In genomic region chr2L:13904331-13904911, dm6 we compare ENCODE assay signal across 1 fruit fly cellular context.
TF ChIP-seq lines count a peak whose summit lies in the region.

Smg5 (minus strand) TSS chr2L:13904661.

TF ChIP-seq in whole organism, embryonic, 481 proteins besides CTCF, POLR2A, EP300 and RAD21 (continued from another document and continues in another):
- TF ChIP-seq Blimp-1 (GFP tag; optimal IDR thresholded peaks at IDR 0.05; lab: Kevin White, UChicago) (peak; percentile 95), HmgZ (tag; optimal IDR thresholded peaks at IDR 0.05; lab: Kevin White, UChicago) (peak; percentile 95), CG17328 (GFP tag; IDR thresholded peaks at IDR 0.05; lab: Robert Waterston, UW) (peak; percentile 95), ssp (GFP tag; IDR thresholded peaks at IDR 0.05; lab: Robert Waterston, UW) (peak; percentile 91), tup (GFP tag; optimal IDR thresholded peaks at IDR 0.05; lab: Kevin White, UChicago) (peak; percentile 47), Nf-YB (GFP tag; optimal IDR thresholded peaks at IDR 0.05; lab: Kevin White, UChicago) (peak; percentile 69), CG13287 (GFP tag; IDR thresholded peaks at IDR 0.05; lab: Robert Waterston, UW; ENCODE audit: partially characterized antibody) (peak; percentile 93), Dip2 (GFP tag; IDR thresholded peaks at IDR 0.05; lab: Robert Waterston, UW) (peak; percentile 68), gt (GFP tag; IDR thresholded peaks at IDR 0.05; lab: Robert Waterston, UW) (peak; percentile 92), NC2α (GFP tag; optimal IDR thresholded peaks at IDR 0.05; lab: Kevin White, UChicago) (peak; percentile 85), CG11504 (tag; optimal IDR thresholded peaks at IDR 0.05; lab: Kevin White, UChicago) (peak; percentile 27), CG1233 (GFP tag; optimal IDR thresholded peaks at IDR 0.05; lab: Kevin White, UChicago) (peak; percentile 63), gro (GFP tag; optimal IDR thresholded peaks at IDR 0.05; lab: Kevin White, UChicago) (peak; percentile 95), Dbx (GFP tag; IDR thresholded peaks at IDR 0.05; lab: Robert Waterston, UW) (peak; percentile 98), emc (GFP tag; optimal IDR thresholded peaks at IDR 0.05; lab: Kevin White, UChicago) (peak; percentile 95), Poxn (GFP tag; IDR thresholded peaks at IDR 0.05; lab: Robert Waterston, UW) (peak; percentile 73), CG10543 (GFP tag; optimal IDR thresholded peaks at IDR 0.05; lab: Kevin White, UChicago) (peak; percentile 87), bowl (GFP tag; IDR thresholded peaks at IDR 0.05; lab: Robert Waterston, UW) (peak; percentile 82), hbn (GFP tag; IDR thresholded peaks at IDR 0.05; lab: Robert Waterston, UW; ENCODE audit: partially characterized antibody) (peak; percentile 80), unc-4 (GFP tag; IDR thresholded peaks at IDR 0.05; lab: Robert Waterston, UW; ENCODE audit: partially characterized antibody) (peak; percentile 72), Hmr (GFP tag; optimal IDR thresholded peaks at IDR 0.05; lab: Kevin White, UChicago) (peak; percentile 89), otp (GFP tag; IDR thresholded peaks at IDR 0.05; lab: Robert Waterston, UW) (peak; percentile 87; the same call in 2 of the 3 replicates), CG2875 (GFP tag; optimal IDR thresholded peaks at IDR 0.05; lab: Kevin White, UChicago) (peak; percentile 37), sima (GFP tag; optimal IDR thresholded peaks at IDR 0.05; lab: Kevin White, UChicago) (peak; percentile 85), Side (GFP tag; optimal IDR thresholded peaks at IDR 0.05; lab: Kevin White, UChicago) (peak; percentile 91), CG15269 (tag; optimal IDR thresholded peaks at IDR 0.05; lab: Kevin White, UChicago) (peak; percentile 80), CG14860 (GFP tag; IDR thresholded peaks at IDR 0.05; lab: Robert Waterston, UW; ENCODE audit: partially characterized antibody) (peak; percentile 97), CG4854 (GFP tag; optimal IDR thresholded peaks at IDR 0.05; lab: Kevin White, UChicago) (peak; percentile 86), CG9609 (GFP tag; optimal IDR thresholded peaks at IDR 0.05; lab: Kevin White, UChicago) (peak; percentile 98), Dll (GFP tag; IDR thresholded peaks at IDR 0.05; lab: Robert Waterston, UW; ENCODE audit: partially characterized antibody) (peak; percentile 85), CG13624 (GFP tag; optimal IDR thresholded peaks at IDR 0.05; lab: Kevin White, UChicago) (peak; percentile 96), sug (tag; optimal IDR thresholded peaks at IDR 0.05; lab: Kevin White, UChicago) (peak; percentile 90), CG10654 (GFP tag; optimal IDR thresholded peaks at IDR 0.05; lab: Kevin White, UChicago) (peak; percentile 91), odd (GFP tag; optimal IDR thresholded peaks at IDR 0.05; lab: Kevin White, UChicago) (no peak), CG14965 (GFP tag; optimal IDR thresholded peaks at IDR 0.05; lab: Kevin White, UChicago; ENCODE audit: borderline replicate concordance) (peak; percentile 69), seq (GFP tag; IDR thresholded peaks at IDR 0.05; lab: Robert Waterston, UW) (peak; percentile 86), Atf-2 (GFP tag; optimal IDR thresholded peaks at IDR 0.05; lab: Kevin White, UChicago) (peak; percentile 95), CG17568 (GFP tag; optimal IDR thresholded peaks at IDR 0.05; lab: Kevin White, UChicago) (no peak), Elba2 (GFP tag; optimal IDR thresholded peaks at IDR 0.05; lab: Kevin White, UChicago) (peak; percentile 56), z (GFP tag; IDR thresholded peaks at IDR 0.05; lab: Robert Waterston, UW) (0 out of 3 replicates have a peak, but pooled peaks have one; percentile 5), gcm (GFP tag; optimal IDR thresholded peaks at IDR 0.05; lab: Kevin White, UChicago) (peak; percentile 19), CG6683 (GFP tag; optimal IDR thresholded peaks at IDR 0.05; lab: Kevin White, UChicago) (peak; percentile 20), bbx (GFP tag; IDR thresholded peaks at IDR 0.05; lab: Robert Waterston, UW; ENCODE audit: partially characterized antibody) (peak; percentile 93), wor (GFP tag; IDR thresholded peaks at IDR 0.05; lab: Robert Waterston, UW) (peak; percentile 98), esg (GFP tag; conservative IDR thresholded peaks at IDR 0.05; lab: Robert Waterston, UW) (peak; percentile 97), corto (GFP tag; optimal IDR thresholded peaks at IDR 0.05; lab: Kevin White, UChicago) (peak; percentile 65), CG4282 (GFP tag; optimal IDR thresholded peaks at IDR 0.05; lab: Kevin White, UChicago) (peak; percentile 99), CoRest (tag; optimal IDR thresholded peaks at IDR 0.05; lab: Kevin White, UChicago) (peak; percentile 94), Xrp1 (GFP tag; IDR thresholded peaks at IDR 0.05; lab: Robert Waterston, UW) (peak; percentile 98), CG16815 (GFP tag; optimal IDR thresholded peaks at IDR 0.05; lab: Kevin White, UChicago) (peak; percentile 96), CG30403 (GFP tag; optimal IDR thresholded peaks at IDR 0.05; lab: Kevin White, UChicago) (peak; percentile 98), tio (GFP tag; optimal IDR thresholded peaks at IDR 0.05; lab: Kevin White, UChicago) (no peak), CG18764 (GFP tag; optimal IDR thresholded peaks at IDR 0.05; lab: Kevin White, UChicago) (peak; percentile 100), CG15696 (tag; optimal IDR thresholded peaks at IDR 0.05; lab: Kevin White, UChicago) (peak; percentile 97), Deaf1 (tag; optimal IDR thresholded peaks at IDR 0.05; lab: Kevin White, UChicago) (no peak), CG8290 (GFP tag; optimal IDR thresholded peaks at IDR 0.05; lab: Kevin White, UChicago) (peak; percentile 69), CG8290 (tag; optimal IDR thresholded peaks at IDR 0.05; lab: Kevin White, UChicago) (peak; percentile 85 to 97), pum (GFP tag; optimal IDR thresholded peaks at IDR 0.05; lab: Kevin White, UChicago) (peak; percentile 94), lmd (GFP tag; IDR thresholded peaks at IDR 0.05; lab: Robert Waterston, UW) (peak; percentile 99), CG10209 (GFP tag; optimal IDR thresholded peaks at IDR 0.05; lab: Kevin White, UChicago) (peak; percentile 90), Usf (GFP tag; optimal IDR thresholded peaks at IDR 0.05; lab: Kevin White, UChicago) (peak; percentile 79), Antp (GFP tag; optimal IDR thresholded peaks at IDR 0.05; lab: Kevin White, UChicago) (peak; percentile 97), disco-r (GFP tag; optimal IDR thresholded peaks at IDR 0.05; lab: Kevin White, UChicago) (peak; percentile 94), wek (GFP tag; optimal IDR thresholded peaks at IDR 0.05; lab: Kevin White, UChicago) (peak; percentile 67), Rx (GFP tag; IDR thresholded peaks at IDR 0.05; lab: Robert Waterston, UW) (peak; percentile 92), cato (GFP tag; optimal IDR thresholded peaks at IDR 0.05; lab: Kevin White, UChicago; ENCODE audit: borderline replicate concordance) (peak; percentile 56), Stat92E (GFP tag; optimal IDR thresholded peaks at IDR 0.05; lab: Kevin White, UChicago) (no peak), Ptx1 (GFP tag; IDR thresholded peaks at IDR 0.05; lab: Robert Waterston, UW) (peak; percentile 97), CG7987 (GFP tag; optimal IDR thresholded peaks at IDR 0.05; lab: Kevin White, UChicago) (peak; percentile 86), CG33557 (GFP tag; optimal IDR thresholded peaks at IDR 0.05; lab: Kevin White, UChicago) (peak; percentile 53), CG18476 (GFP tag; optimal IDR thresholded peaks at IDR 0.05; lab: Kevin White, UChicago) (peak; percentile 88), CG34422 (GFP tag; IDR thresholded peaks at IDR 0.05; lab: Robert Waterston, UW) (peak; percentile 98), ERR (GFP tag; optimal IDR thresholded peaks at IDR 0.05; lab: Kevin White, UChicago) (peak; percentile 84), pb (GFP tag; optimal IDR thresholded peaks at IDR 0.05; lab: Kevin White, UChicago) (peak; percentile 94), Mes4 (GFP tag; optimal IDR thresholded peaks at IDR 0.05; lab: Kevin White, UChicago) (peak; percentile 92), Med (GFP tag; lab: Kevin White, UChicago) (peak; percentile 99), CG3163 (GFP tag; optimal IDR thresholded peaks at IDR 0.05; lab: Kevin White, UChicago) (peak; percentile 92), Dek (tag; optimal IDR thresholded peaks at IDR 0.05; lab: Kevin White, UChicago) (peak; percentile 69), CG17612 (GFP tag; IDR thresholded peaks at IDR 0.05; lab: Robert Waterston, UW) (peak; percentile 88), sqz (GFP tag; optimal IDR thresholded peaks at IDR 0.05; lab: Kevin White, UChicago) (no peak), ab (GFP tag; optimal IDR thresholded peaks at IDR 0.05; lab: Kevin White, UChicago) (peak; percentile 78), aop (GFP tag; IDR thresholded peaks at IDR 0.05; lab: Robert Waterston, UW) (peak; percentile 75; the same call in 1 of the 2 replicates), gfzf (GFP tag; optimal IDR thresholded peaks at IDR 0.05; lab: Kevin White, UChicago) (peak; percentile 48), CG3281 (GFP tag; optimal IDR thresholded peaks at IDR 0.05; lab: Kevin White, UChicago) (peak; percentile 68), repo (GFP tag; optimal IDR thresholded peaks at IDR 0.05; lab: Kevin White, UChicago) (peak; percentile 96), CG3065 (GFP tag; optimal IDR thresholded peaks at IDR 0.05; lab: Kevin White, UChicago) (peak; percentile 79), CG9727 (GFP tag; optimal IDR thresholded peaks at IDR 0.05; lab: Kevin White, UChicago) (peak; percentile 93), chm (GFP tag; IDR thresholded peaks at IDR 0.05; lab: Robert Waterston, UW) (peak; percentile 97), ro (GFP tag; IDR thresholded peaks at IDR 0.05; lab: Robert Waterston, UW) (peak; percentile 84), Awh (GFP tag; IDR thresholded peaks at IDR 0.05; lab: Robert Waterston, UW) (peak; percentile 91), CG8281 (tag; optimal IDR thresholded peaks at IDR 0.05; lab: Kevin White, UChicago) (peak; percentile 33), rib (GFP tag; IDR thresholded peaks at IDR 0.05; lab: Robert Waterston, UW) (peak; percentile 95), CG1024 (GFP tag; IDR thresholded peaks at IDR 0.05; lab: Robert Waterston, UW) (peak; percentile 92), Jarid2 (GFP tag; optimal IDR thresholded peaks at IDR 0.05; lab: Kevin White, UChicago) (peak; percentile 51), tin (GFP tag; optimal IDR thresholded peaks at IDR 0.05; lab: Kevin White, UChicago) (peak; percentile 95), CG11695 (GFP tag; IDR thresholded peaks at IDR 0.05; lab: Robert Waterston, UW) (peak; percentile 88), Lpt (GFP tag; optimal IDR thresholded peaks at IDR 0.05; lab: Kevin White, UChicago) (no peak), sens-2 (GFP tag; IDR thresholded peaks at IDR 0.05; lab: Robert Waterston, UW) (peak; percentile 85), CG6654 (GFP tag; optimal IDR thresholded peaks at IDR 0.05; lab: Kevin White, UChicago) (peak; percentile 51), CG12299 (tag; optimal IDR thresholded peaks at IDR 0.05; lab: Kevin White, UChicago) (peak; percentile 78), mirr (GFP tag; optimal IDR thresholded peaks at IDR 0.05; lab: Kevin White, UChicago) (peak; percentile 94), CG13123 (GFP tag; optimal IDR thresholded peaks at IDR 0.05; lab: Kevin White, UChicago) (peak; percentile 89), Gug (GFP tag; IDR thresholded peaks at IDR 0.05; lab: Robert Waterston, UW) (peak; percentile 91), H2.0 (GFP tag; IDR thresholded peaks at IDR 0.05; lab: Robert Waterston, UW) (peak; percentile 97), CG4617 (GFP tag; optimal IDR thresholded peaks at IDR 0.05; lab: Kevin White, UChicago; ENCODE audit: borderline replicate concordance) (peak; percentile 95), MBD-R2 (GFP tag; IDR thresholded peaks at IDR 0.05; lab: Robert Waterston, UW) (peak; percentile 86), cad (GFP tag; optimal IDR thresholded peaks at IDR 0.05; lab: Kevin White, UChicago) (no peak), Trl (optimal IDR thresholded peaks at IDR 0.05; lab: Kevin White, UChicago) (peak in 1 of 2 experiments; percentile 14), Trl (GFP tag; optimal IDR thresholded peaks at IDR 0.05; lab: Kevin White, UChicago) (peak; percentile 97), CG16779 (GFP tag; IDR thresholded peaks at IDR 0.05; lab: Robert Waterston, UW) (peak; percentile 91), inv (GFP tag; IDR thresholded peaks at IDR 0.05; lab: Robert Waterston, UW; ENCODE audit: partially characterized antibody) (peak; percentile 96), CG33213 (GFP tag; optimal IDR thresholded peaks at IDR 0.05; lab: Kevin White, UChicago) (peak; percentile 96), cas (GFP tag; IDR thresholded peaks at IDR 0.05; lab: Robert Waterston, UW) (peak; percentile 87), knrl (GFP tag; IDR thresholded peaks at IDR 0.05; lab: Robert Waterston, UW; ENCODE audit: partially characterized antibody) (peak; percentile 98), peb (GFP tag; IDR thresholded peaks at IDR 0.05; lab: Robert Waterston, UW) (peak; percentile 90), psq (GFP tag; optimal IDR thresholded peaks at IDR 0.05; lab: Kevin White, UChicago) (peak; percentile 91), CG8478 (optimal IDR thresholded peaks at IDR 0.05; lab: Kevin White, UChicago) (no peak), Atf3 (GFP tag; optimal IDR thresholded peaks at IDR 0.05; lab: Kevin White, UChicago) (peak; percentile 93), NC2β (GFP tag; optimal IDR thresholded peaks at IDR 0.05; lab: Kevin White, UChicago) (peak; percentile 95), Lim3 (GFP tag; IDR thresholded peaks at IDR 0.05; lab: Robert Waterston, UW) (peak; percentile 84), pita (GFP tag; optimal IDR thresholded peaks at IDR 0.05; lab: Kevin White, UChicago) (no peak), CG14441 (GFP tag; IDR thresholded peaks at IDR 0.05; lab: Robert Waterston, UW) (peak; percentile 95), CG12744 (GFP tag; optimal IDR thresholded peaks at IDR 0.05; lab: Kevin White, UChicago) (peak; percentile 85), Drgx (GFP tag; IDR thresholded peaks at IDR 0.05; lab: Robert Waterston, UW) (peak; percentile 73), insv (GFP tag; optimal IDR thresholded peaks at IDR 0.05; lab: Kevin White, UChicago) (peak in 1 of 2 experiments; percentile 65), hth (optimal IDR thresholded peaks at IDR 0.05; lab: Kevin White, UChicago) (no peak), fd3F (GFP tag; optimal IDR thresholded peaks at IDR 0.05; lab: Kevin White, UChicago) (peak; percentile 87), Doc3 (GFP tag; IDR thresholded peaks at IDR 0.05; lab: Robert Waterston, UW; ENCODE audit: partially characterized antibody) (peak; percentile 82), HmgD (GFP tag; optimal IDR thresholded peaks at IDR 0.05; lab: Kevin White, UChicago) (peak; percentile 99), bsh (GFP tag; optimal IDR thresholded peaks at IDR 0.05; lab: Kevin White, UChicago) (peak in 1 of 2 experiments; percentile 91)
